Fruit fly (Drosophila melanogaster) whole organism, embryonic: ENCODE results near the gene MBD-like.

ENCODE experiments used
- BEAF-32 ChIP-seq: fragments of 200-800 bp; sonication (Bioruptor generic); optimal IDR thresholded peaks from 3 replicates; lab custom pipeline; 2017; ENCODE audit warnings: missing biosample characterization, missing genetic modification characterization, mild to moderate bottlenecking, moderate library complexity, missing genetic modification reagents
- BtbVII ChIP-seq: fragments of 200-800 bp; sonication (Bioruptor generic); optimal IDR thresholded peaks from 3 replicates; lab custom pipeline; 2017; ENCODE audit warnings: missing biosample characterization, mild to moderate bottlenecking, missing genetic modification characterization
- CG10209 ChIP-seq: fragments of 200-800 bp; sonication (Bioruptor generic); optimal IDR thresholded peaks from 3 replicates; lab custom pipeline; 2017; ENCODE audit warnings: missing biosample characterization, mild to moderate bottlenecking, missing genetic modification characterization, missing genetic modification reagents
- CG10543 ChIP-seq: fragments of 200-800 bp; sonication (Bioruptor generic); optimal IDR thresholded peaks from 3 replicates; lab custom pipeline; 2017; ENCODE audit warnings: missing biosample characterization, mild to moderate bottlenecking, missing genetic modification characterization, moderate library complexity
- CG11398 ChIP-seq: fragments of 200-800 bp; sonication (Bioruptor generic); optimal IDR thresholded peaks from 2 replicates; lab custom pipeline; 2016; ENCODE audit warnings: missing biosample characterization, missing genetic modification characterization
- CG13296 ChIP-seq: fragments of 200-800 bp; sonication (Bioruptor generic); optimal IDR thresholded peaks from 3 replicates; lab custom pipeline; 2018; ENCODE audit warnings: missing biosample characterization, mild to moderate bottlenecking, missing genetic modification characterization
- CG13775 ChIP-seq: fragments of 200-800 bp; sonication (Bioruptor generic); optimal IDR thresholded peaks from 3 replicates; lab custom pipeline; 2017; ENCODE audit warnings: missing biosample characterization, mild to moderate bottlenecking, missing genetic modification characterization
- CG1602 ChIP-seq: fragments of 200-800 bp; sonication (Bioruptor generic); optimal IDR thresholded peaks from 3 replicates; lab custom pipeline; 2016; ENCODE audit warnings: missing biosample characterization, missing genetic modification characterization
- CG1603 ChIP-seq: fragments of 200-800 bp; sonication (Bioruptor generic); optimal IDR thresholded peaks from 2 replicates; lab custom pipeline; 2019; ENCODE audit warnings: missing biosample characterization, mild to moderate bottlenecking, missing genetic modification characterization, moderate library complexity
- CG18011 ChIP-seq: fragments of 200-800 bp; sonication (Bioruptor generic); optimal IDR thresholded peaks from 2 replicates; lab custom pipeline; 2017; ENCODE audit warnings: missing biosample characterization, missing genetic modification characterization, mild to moderate bottlenecking, moderate library complexity, missing genotype
- CG2116 ChIP-seq: fragments of 200-800 bp; sonication (Bioruptor generic); optimal IDR thresholded peaks from 3 replicates; lab custom pipeline; 2018; ENCODE audit warnings: missing biosample characterization, mild to moderate bottlenecking, missing genetic modification characterization
- CG2678 ChIP-seq: fragments of 200-800 bp; sonication (Bioruptor generic); optimal IDR thresholded peaks from 3 replicates; lab custom pipeline; 2019; ENCODE audit warnings: missing biosample characterization, mild to moderate bottlenecking, missing genetic modification characterization, moderate library complexity
- CG3163 ChIP-seq: fragments of 200-800 bp; sonication (Bioruptor generic); optimal IDR thresholded peaks from 3 replicates; lab custom pipeline; 2016; ENCODE audit warnings: missing biosample characterization, missing genetic modification characterization
- CG7556 ChIP-seq: fragments of 200-800 bp; sonication (Bioruptor generic); optimal IDR thresholded peaks from 2 replicates; lab custom pipeline; 2017; ENCODE audit warnings: missing biosample characterization, mild to moderate bottlenecking, missing genetic modification characterization
- CG7987 ChIP-seq: fragments of 200-800 bp; sonication (Bioruptor generic); optimal IDR thresholded peaks from 2 replicates; lab custom pipeline; 2018; ENCODE audit warnings: missing biosample characterization, mild to moderate bottlenecking, missing genetic modification characterization, moderate library complexity
- CG9817 ChIP-seq: fragments of 200-800 bp; sonication (Bioruptor generic); optimal IDR thresholded peaks from 2 replicates; lab custom pipeline; 2018; ENCODE audit warnings: missing biosample characterization, mild to moderate bottlenecking, missing genetic modification characterization, moderate library complexity
- CG9876 ChIP-seq: fragments of 200-800 bp; sonication (Bioruptor generic); optimal IDR thresholded peaks from 2 replicates; lab custom pipeline; 2016; ENCODE audit warnings: missing biosample characterization, missing genetic modification characterization
- Deaf1 ChIP-seq: fragments of 200-800 bp; optimal IDR thresholded peaks from 3 replicates; lab custom pipeline; 2019; ENCODE audit warnings: missing biosample characterization, mild to moderate bottlenecking, missing genetic modification characterization, moderate library complexity
- Drgx ChIP-seq: fragments of 200-800 bp; sonication (Bioruptor generic); IDR thresholded peaks from 2 replicates; pipeline ENCODE4 v1.3.6; 2022; ENCODE audit warnings: missing biosample characterization, missing genetic modification characterization
- Fer3 ChIP-seq: fragments of 200-800 bp; sonication (Bioruptor generic); optimal IDR thresholded peaks from 2 replicates; lab custom pipeline; 2018; ENCODE audit warnings: missing biosample characterization, mild to moderate bottlenecking, missing genetic modification characterization, moderate library complexity
- Hmr ChIP-seq: fragments of 200-800 bp; sonication (Bioruptor generic); optimal IDR thresholded peaks from 3 replicates; lab custom pipeline; 2017; ENCODE audit warnings: mild to moderate bottlenecking, missing biosample characterization, missing genetic modification reagents, missing genetic modification characterization
- Lhr ChIP-seq: fragments of 200-800 bp; sonication (Bioruptor generic); optimal IDR thresholded peaks from 3 replicates; lab custom pipeline; 2017; ENCODE audit warnings: mild to moderate bottlenecking, missing biosample characterization, missing genetic modification reagents, missing genetic modification characterization
- Max ChIP-seq: fragments of 200-800 bp; sonication (Bioruptor generic); optimal IDR thresholded peaks from 2 replicates; lab custom pipeline; 2016; ENCODE audit warnings: missing biosample characterization, mild to moderate bottlenecking, missing genetic modification characterization
- Mes4 ChIP-seq: fragments of 200-800 bp; sonication (Bioruptor generic); optimal IDR thresholded peaks from 2 replicates; lab custom pipeline; 2016; ENCODE audit warnings: missing biosample characterization, missing genetic modification characterization
- NC2β ChIP-seq: fragments of 200-800 bp; sonication (Bioruptor generic); optimal IDR thresholded peaks from 2 replicates; lab custom pipeline; 2016; ENCODE audit warnings: missing biosample characterization, missing genetic modification characterization
- Nf-YB ChIP-seq: fragments of 200-800 bp; sonication (Bioruptor generic); optimal IDR thresholded peaks from 3 replicates; lab custom pipeline; 2019; ENCODE audit warnings: missing biosample characterization, mild to moderate bottlenecking, missing genetic modification characterization, moderate library complexity
- Taf1 ChIP-seq: fragments of 200-800 bp; sonication (Bioruptor generic); IDR thresholded peaks from 2 replicates; pipeline ENCODE4 v1.3.6; 2022; ENCODE audit warnings: missing biosample characterization, missing genetic modification characterization
- YL-1 ChIP-seq: fragments of 200-800 bp; sonication (Bioruptor generic); optimal IDR thresholded peaks from 3 replicates; lab custom pipeline; 2017; ENCODE audit warnings: missing biosample characterization, mild to moderate bottlenecking, missing genetic modification characterization
- ap ChIP-seq: fragments of 200-800 bp; sonication (Bioruptor generic); IDR thresholded peaks from 2 replicates; pipeline ENCODE4 v1.3.6; 2022; ENCODE audit warnings: missing biosample characterization, missing genetic modification characterization
- crc ChIP-seq: fragments of 200-800 bp; sonication (Bioruptor generic); optimal IDR thresholded peaks from 2 replicates; lab custom pipeline; 2016; ENCODE audit warnings: missing biosample characterization, missing genetic modification characterization
- crol ChIP-seq: fragments of 200-800 bp; sonication (Bioruptor generic); IDR thresholded peaks from 2 replicates; pipeline ENCODE4 v1.3.6; 2022; ENCODE audit warnings: missing biosample characterization, missing genetic modification characterization
- crp ChIP-seq, 2 experiments: fragments of 200-800 bp; sonication (Bioruptor generic); optimal IDR thresholded peaks; 2 replicates in 1 of 2; 3 replicates in 1 of 2; lab custom pipeline; 2017; ENCODE audit warnings: missing biosample characterization in 2 of 2, missing genetic modification characterization in 2 of 2, mild to moderate bottlenecking in 1 of 2, moderate library complexity in 1 of 2
- dpn ChIP-seq, 2 experiments: fragments of 200-800 bp; sonication (Bioruptor generic); optimal IDR thresholded peaks; 3 replicates each; lab custom pipeline; 2016; ENCODE audit warnings: missing biosample characterization in 2 of 2, missing genetic modification characterization in 2 of 2
- eyg ChIP-seq: fragments of 200-800 bp; sonication (Bioruptor generic); optimal IDR thresholded peaks from 3 replicates; lab custom pipeline; 2016; ENCODE audit warnings: missing biosample characterization, missing genetic modification characterization
- fd3F ChIP-seq: fragments of 200-800 bp; sonication (Bioruptor generic); optimal IDR thresholded peaks from 2 replicates; lab custom pipeline; 2018; ENCODE audit warnings: missing biosample characterization, mild to moderate bottlenecking, missing genetic modification characterization, moderate library complexity
- gfzf ChIP-seq: fragments of 200-800 bp; sonication (Bioruptor generic); optimal IDR thresholded peaks from 2 replicates; lab custom pipeline; 2016; ENCODE audit warnings: missing biosample characterization, mild to moderate bottlenecking, missing genetic modification characterization, moderate library complexity
- gsb-n ChIP-seq: fragments of 200-800 bp; sonication (Bioruptor generic); optimal IDR thresholded peaks from 3 replicates; lab custom pipeline; 2018; ENCODE audit warnings: missing biosample characterization, mild to moderate bottlenecking, missing genetic modification characterization
- kah ChIP-seq: fragments of 200-800 bp; sonication (Bioruptor generic); optimal IDR thresholded peaks from 2 replicates; lab custom pipeline; 2018; ENCODE audit warnings: missing biosample characterization, mild to moderate bottlenecking, missing genetic modification characterization
- knrl ChIP-seq: fragments of 200-800 bp; sonication (Bioruptor generic); IDR thresholded peaks from 3 replicates; pipeline ENCODE4 v1.3.6; 2022; ENCODE audit warnings: missing biosample characterization, missing genetic modification characterization; ENCODE audit not compliant: partially characterized antibody
- mam ChIP-seq: fragments of 200-800 bp; sonication (Bioruptor generic); optimal IDR thresholded peaks from 3 replicates; lab custom pipeline; 2016; ENCODE audit warnings: missing biosample characterization, missing genetic modification characterization
- odd ChIP-seq: fragments of 200-800 bp; sonication (Bioruptor generic); optimal IDR thresholded peaks from 2 replicates; lab custom pipeline; 2017; ENCODE audit warnings: missing biosample characterization, mild to moderate bottlenecking, missing genetic modification characterization
- onecut ChIP-seq: fragments of 200-800 bp; sonication (Bioruptor generic); IDR thresholded peaks from 2 replicates; pipeline ENCODE4 v1.3.6; 2022; ENCODE audit warnings: missing biosample characterization, missing genetic modification characterization
- ranshi ChIP-seq: fragments of 200-800 bp; sonication (Bioruptor generic); IDR thresholded peaks from 2 replicates; pipeline ENCODE4 v1.3.6; 2022; ENCODE audit warnings: missing biosample characterization, missing genetic modification characterization
- scrt ChIP-seq: fragments of 200-800 bp; sonication (Bioruptor generic); optimal IDR thresholded peaks from 2 replicates; lab custom pipeline; 2018; ENCODE audit warnings: missing biosample characterization, mild to moderate bottlenecking, missing genetic modification characterization, moderate library complexity
- sd ChIP-seq: fragments of 200-800 bp; sonication (Bioruptor generic); optimal IDR thresholded peaks from 3 replicates; lab custom pipeline; 2018; ENCODE audit warnings: missing biosample characterization, mild to moderate bottlenecking, missing genetic modification characterization, moderate library complexity
- sob ChIP-seq: fragments of 200-800 bp; sonication (Bioruptor generic); IDR thresholded peaks from 2 replicates; pipeline ENCODE4 v1.3.6; 2022; ENCODE audit warnings: missing biosample characterization, missing genetic modification characterization
- stwl ChIP-seq: fragments of 200-800 bp; sonication (Bioruptor generic); optimal IDR thresholded peaks from 3 replicates; lab custom pipeline; 2018; ENCODE audit warnings: missing biosample characterization, mild to moderate bottlenecking, missing genetic modification characterization, moderate library complexity
- trh ChIP-seq: fragments of 200-800 bp; sonication (Bioruptor generic); optimal IDR thresholded peaks from 2 replicates; lab custom pipeline; 2016; ENCODE audit warnings: missing biosample characterization, missing genetic modification characterization
- tx ChIP-seq: fragments of 200-800 bp; sonication (Bioruptor generic); optimal IDR thresholded peaks from 2 replicates; lab custom pipeline; 2016; ENCODE audit warnings: missing biosample characterization, missing genetic modification characterization

MBD-like gene

DNA sequence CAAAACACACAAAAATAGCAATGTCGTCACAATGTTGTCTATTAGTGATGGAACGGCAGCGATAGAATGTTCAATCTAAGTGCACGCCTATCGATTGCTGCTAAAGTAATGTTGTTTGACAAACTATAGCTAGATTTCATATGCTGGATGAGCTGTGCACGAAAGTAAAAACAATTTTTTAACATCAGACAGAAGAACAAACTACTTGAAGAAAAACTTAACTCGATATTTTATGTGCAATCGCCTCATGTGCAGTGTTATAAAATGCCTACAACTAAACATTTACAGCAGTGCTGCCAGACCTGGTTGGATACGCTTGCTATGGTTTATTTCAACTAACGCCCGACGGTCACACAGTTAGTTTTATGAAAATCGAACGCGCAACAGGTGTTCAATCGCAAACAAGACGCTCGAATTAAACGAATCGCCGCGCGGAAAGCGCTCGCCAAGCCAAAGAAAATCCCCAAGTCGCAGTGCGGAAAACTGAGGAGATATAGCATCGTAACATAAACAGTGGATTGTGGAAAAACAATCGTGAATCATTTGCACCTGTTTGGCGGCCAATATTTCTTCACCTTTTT is 31.5 kb downstream of the MBD-like start, which contains the start of the genes bocks and CG8312 (continued):
- peak; percentile 84 for TF ChIP-seq CG1603 (tag; lab: Kevin White, UChicago)
- TF ChIP-seq Taf1 (GFP tag; lab: Robert Waterston, UW) = no peak
- no peak for TF ChIP-seq ranshi (GFP tag; lab: Robert Waterston, UW)
- peak; percentile 92 for TF ChIP-seq Lhr (GFP tag; lab: Kevin White, UChicago)
- peak; percentile 8 for TF ChIP-seq CG7987 (GFP tag; lab: Kevin White, UChicago)
- TF ChIP-seq sob (GFP tag; lab: Robert Waterston, UW) = no peak
- no peak for TF ChIP-seq ap (GFP tag; lab: Robert Waterston, UW)
- TF ChIP-seq dpn (GFP tag; optimal IDR thresholded peaks at IDR 0.05; lab: Kevin White, UChicago) = peak; percentile 49 to 64
- TF ChIP-seq BtbVII (GFP tag; lab: Kevin White, UChicago) = peak; percentile 16
- TF ChIP-seq BEAF-32 = peak; percentile 96
- peak; percentile 94 for TF ChIP-seq scrt (GFP tag; lab: Kevin White, UChicago)
- TF ChIP-seq Drgx (GFP tag; lab: Robert Waterston, UW) = no peak
- no peak for TF ChIP-seq CG18011 (GFP tag; lab: Kevin White, UChicago)
- peak; percentile 21 for TF ChIP-seq Deaf1
- peak; percentile 21 for TF ChIP-seq CG11398 (GFP tag; lab: Kevin White, UChicago)
- peak; percentile 38 for TF ChIP-seq tx
- peak; percentile 12 for TF ChIP-seq odd (GFP tag; lab: Kevin White, UChicago)
- peak; percentile 22 for TF ChIP-seq CG2678
- peak; percentile 57 for TF ChIP-seq sd (tag; lab: Kevin White, UChicago)
- TF ChIP-seq CG10543 (GFP tag; lab: Kevin White, UChicago) = peak; percentile 67
- peak; percentile 95 for TF ChIP-seq gfzf (GFP tag; lab: Kevin White, UChicago)
- TF ChIP-seq CG13775 (GFP tag; lab: Kevin White, UChicago) = peak; percentile 26
- TF ChIP-seq Nf-YB (GFP tag; lab: Kevin White, UChicago) = peak; percentile 57
- no peak for TF ChIP-seq trh (GFP tag; lab: Kevin White, UChicago)
- peak; percentile 15 for TF ChIP-seq eyg
- peak; percentile 31 for TF ChIP-seq CG1602 (GFP tag; lab: Kevin White, UChicago)
- TF ChIP-seq CG10209 (GFP tag; lab: Kevin White, UChicago) = peak; percentile 16
- peak; percentile 77 for TF ChIP-seq NC2β (GFP tag; lab: Kevin White, UChicago)
- TF ChIP-seq Max = peak; percentile 76
- TF ChIP-seq Mes4 = peak; percentile 46
- TF ChIP-seq Hmr = peak; percentile 73
- TF ChIP-seq kah (GFP tag; lab: Kevin White, UChicago) = peak; percentile 100
- TF ChIP-seq gsb-n = peak; percentile 66
- no peak for TF ChIP-seq knrl (GFP tag; lab: Robert Waterston, UW)
- peak; percentile 33 for TF ChIP-seq Fer3 (tag; lab: Kevin White, UChicago)
- TF ChIP-seq onecut (GFP tag; lab: Robert Waterston, UW) = peak; percentile 74
- peak; percentile 29 for TF ChIP-seq CG9817 (tag; lab: Kevin White, UChicago)
- peak; percentile 42 for TF ChIP-seq CG13296
- peak; percentile 65 for TF ChIP-seq mam (GFP tag; lab: Kevin White, UChicago)
- TF ChIP-seq CG9876 (GFP tag; lab: Kevin White, UChicago) = peak; percentile 40
- TF ChIP-seq stwl (tag; lab: Kevin White, UChicago) = peak; percentile 94
- peak; percentile 70 for TF ChIP-seq YL-1 (GFP tag; lab: Kevin White, UChicago)
- TF ChIP-seq CG7556 = peak; percentile 16
- TF ChIP-seq CG3163 (GFP tag; lab: Kevin White, UChicago) = peak; percentile 47
- TF ChIP-seq CG2116 (GFP tag; lab: Kevin White, UChicago) = peak; percentile 92
- TF ChIP-seq fd3F = no peak
- TF ChIP-seq crc (GFP tag; lab: Kevin White, UChicago) = peak; percentile 14
- peak in 1 of 2 experiments; percentile 66 for TF ChIP-seq crp (GFP tag; optimal IDR thresholded peaks at IDR 0.05; lab: Kevin White, UChicago)
- TF ChIP-seq crol (GFP tag; lab: Robert Waterston, UW) = no peak
